Fruit fly (Drosophila melanogaster): ENCODE results near the gene CG33223.

The CG33223 gene

dm6 chrX:8444883-8445572 lies 38.7 kb downstream of the CG33223 start (continued):
- TF ChIP-seq Hmx (GFP tag; optimal IDR thresholded peaks at IDR 0.05), result no peak
- no peak for TF ChIP-seq dati (GFP tag; IDR thresholded peaks at IDR 0.05)
- TF ChIP-seq Vsx1 (GFP tag; optimal IDR thresholded peaks at IDR 0.05), result no peak
- TF ChIP-seq CG2889 (GFP tag; IDR thresholded peaks at IDR 0.05), result no peak
- TF ChIP-seq CG6654 (GFP tag; optimal IDR thresholded peaks at IDR 0.05), result no peak
- TF ChIP-seq CG8478 (optimal IDR thresholded peaks at IDR 0.05), result no peak
- TF ChIP-seq CG17385 (GFP tag; optimal IDR thresholded peaks at IDR 0.05), result peak; percentile 50
- TF ChIP-seq CG18764 (GFP tag; optimal IDR thresholded peaks at IDR 0.05), result no peak
- no peak for TF ChIP-seq luna (GFP tag; optimal IDR thresholded peaks at IDR 0.05)
- peak; percentile 17; the same call in 1 of the 2 replicates for TF ChIP-seq E2f2 (GFP tag; IDR thresholded peaks at IDR 0.05)
- no peak for TF ChIP-seq CG42726 (GFP tag; IDR thresholded peaks at IDR 0.05; ENCODE audit: partially characterized antibody)
- TF ChIP-seq klu (GFP tag; IDR thresholded peaks at IDR 0.05), result no peak
- no peak for TF ChIP-seq CG1792 (GFP tag; optimal IDR thresholded peaks at IDR 0.05)
- TF ChIP-seq nom (GFP tag; optimal IDR thresholded peaks at IDR 0.05), result no peak
- TF ChIP-seq schlank (tag; optimal IDR thresholded peaks at IDR 0.05), result no peak
- TF ChIP-seq CG1024 (GFP tag; IDR thresholded peaks at IDR 0.05), result no peak
- TF ChIP-seq Drgx (GFP tag; IDR thresholded peaks at IDR 0.05), result no peak
- TF ChIP-seq Deaf1 (tag; optimal IDR thresholded peaks at IDR 0.05), result peak; percentile 26
- TF ChIP-seq bowl (GFP tag; IDR thresholded peaks at IDR 0.05), result no peak
- TF ChIP-seq gsb (GFP tag; IDR thresholded peaks at IDR 0.05), result no peak
- no peak for TF ChIP-seq CG8089 (GFP tag; optimal IDR thresholded peaks at IDR 0.05)
- TF ChIP-seq fru (optimal IDR thresholded peaks at IDR 0.05), result no peak
- TF ChIP-seq ro (GFP tag; IDR thresholded peaks at IDR 0.05), result peak; percentile 14; the same call in 1 of the 2 replicates
- TF ChIP-seq salm (tag; optimal IDR thresholded peaks at IDR 0.05), result no peak
- no peak for TF ChIP-seq CG3726 (GFP tag; IDR thresholded peaks at IDR 0.05)
- no peak for TF ChIP-seq vfl (GFP tag; optimal IDR thresholded peaks at IDR 0.05)
- TF ChIP-seq tap (tag; optimal IDR thresholded peaks at IDR 0.05), result peak; percentile 36
- TF ChIP-seq tx (GFP tag; optimal IDR thresholded peaks at IDR 0.05), result no peak
- no peak for TF ChIP-seq odd (GFP tag; optimal IDR thresholded peaks at IDR 0.05)
- TF ChIP-seq kah (GFP tag; optimal IDR thresholded peaks at IDR 0.05), result no peak
- no peak for TF ChIP-seq hbn (GFP tag; IDR thresholded peaks at IDR 0.05; ENCODE audit: partially characterized antibody)
- no peak for TF ChIP-seq B-H1 (GFP tag; IDR thresholded peaks at IDR 0.05)
- no peak for TF ChIP-seq CG14965 (GFP tag; optimal IDR thresholded peaks at IDR 0.05; ENCODE audit: borderline replicate concordance)
- TF ChIP-seq Doc3 (GFP tag; IDR thresholded peaks at IDR 0.05; ENCODE audit: partially characterized antibody), result no peak
- no peak for TF ChIP-seq CG16813 (GFP tag; IDR thresholded peaks at IDR 0.05; ENCODE audit: partially characterized antibody)
- TF ChIP-seq CG18599 (GFP tag; optimal IDR thresholded peaks at IDR 0.05), result peak; percentile 37
- 0 out of 3 replicates have a peak, but pooled peaks have one; percentile 51 for TF ChIP-seq CG6175 (GFP tag; IDR thresholded peaks at IDR 0.05)
- peak; percentile 34 for TF ChIP-seq ATbp (GFP tag; optimal IDR thresholded peaks at IDR 0.05)
- TF ChIP-seq CG10274 (GFP tag; optimal IDR thresholded peaks at IDR 0.05), result no peak
- no peak for TF ChIP-seq lbe (GFP tag; optimal IDR thresholded peaks at IDR 0.05)
- TF ChIP-seq Chrac-16 (GFP tag; optimal IDR thresholded peaks at IDR 0.05), result no peak
- TF ChIP-seq Lim3 (GFP tag; IDR thresholded peaks at IDR 0.05), result no peak
- TF ChIP-seq tin (GFP tag; optimal IDR thresholded peaks at IDR 0.05), result peak; percentile 5
- no peak for TF ChIP-seq Hr78 (GFP tag; optimal IDR thresholded peaks at IDR 0.05)
- TF ChIP-seq Hand (GFP tag; optimal IDR thresholded peaks at IDR 0.05), result no peak
- peak; percentile 20 for TF ChIP-seq sd (tag; optimal IDR thresholded peaks at IDR 0.05)
- TF ChIP-seq CG2875 (GFP tag; optimal IDR thresholded peaks at IDR 0.05), result no peak
- TF ChIP-seq CG9797 (GFP tag; optimal IDR thresholded peaks at IDR 0.05), result no peak
- no peak for TF ChIP-seq pum (GFP tag; optimal IDR thresholded peaks at IDR 0.05)
- TF ChIP-seq zf30C (GFP tag; optimal IDR thresholded peaks at IDR 0.05), result peak; percentile 80
- TF ChIP-seq disco-r (GFP tag; optimal IDR thresholded peaks at IDR 0.05), result no peak
